Worm (Caenorhabditis elegans) whole organism, late embryonic: ENCODE measurements around the gene K07H8.2.
A peak's percentile ranks its signal among the peaks of the same experiment; 100 is the strongest.

Source experiments
- C08G9.2 ChIP-seq: sonication (generic microtip); optimal IDR thresholded peaks from 2 replicates; lab custom pipeline; 2016; ENCODE audit warnings: mild to moderate bottlenecking, missing genetic modification characterization, moderate library complexity, missing compliant biosample characterization
- F13H6.1 ChIP-seq: sonication (generic microtip); optimal IDR thresholded peaks from 2 replicates; lab custom pipeline; 2016; ENCODE audit warnings: missing genetic modification characterization, missing compliant biosample characterization
- K09A11.1 ChIP-seq: sonication (generic microtip); optimal IDR thresholded peaks from 2 replicates; lab custom pipeline; 2017; ENCODE audit warnings: antibody characterized with exemption, mild to moderate bottlenecking, missing genetic modification characterization, missing compliant biosample characterization; ENCODE audit not compliant: insufficient read depth
- T23F11.4 ChIP-seq: fragments of 200-800 bp; sonication (Bioruptor generic); optimal IDR thresholded peaks from 2 replicates; lab custom pipeline; 2018; ENCODE audit warnings: mild to moderate bottlenecking, missing genetic modification characterization, missing compliant biosample characterization
- Y22D7AL.16 ChIP-seq: sonication (generic microtip); optimal IDR thresholded peaks from 2 replicates; lab custom pipeline; 2016; ENCODE audit warnings: missing genetic modification characterization, missing compliant biosample characterization
- ahr-1 ChIP-seq: sonication (generic microtip); optimal IDR thresholded peaks from 2 replicates; lab custom pipeline; 2016; ENCODE audit warnings: missing genetic modification characterization, missing compliant biosample characterization
- ceh-18 ChIP-seq: sonication (generic microtip); optimal IDR thresholded peaks from 2 replicates; lab custom pipeline; 2016; ENCODE audit warnings: missing genetic modification characterization, missing compliant biosample characterization
- ceh-19 ChIP-seq: fragments of 200-800 bp; sonication (Bioruptor generic); optimal IDR thresholded peaks from 2 replicates; lab custom pipeline; 2018; ENCODE audit warnings: mild to moderate bottlenecking, missing genetic modification characterization, missing compliant biosample characterization
- ceh-2 ChIP-seq: sonication (generic microtip); optimal IDR thresholded peaks from 2 replicates; lab custom pipeline; 2016; ENCODE audit warnings: missing genotype, missing genetic modification characterization, missing compliant biosample characterization
- ceh-22 ChIP-seq: sonication (generic microtip); optimal IDR thresholded peaks from 2 replicates; lab custom pipeline; 2017; ENCODE audit warnings: missing biosample characterization, missing genetic modification characterization
- ceh-24 ChIP-seq: sonication (generic microtip); optimal IDR thresholded peaks from 2 replicates; lab custom pipeline; 2016; ENCODE audit warnings: mild to moderate bottlenecking, missing genetic modification characterization, missing compliant biosample characterization
- ceh-30 ChIP-seq: fragments of 150-350 bp; optimal IDR thresholded peaks from 2 replicates; lab custom pipeline; 2014; ENCODE audit warnings: missing biosample characterization, missing genetic modification characterization
- elt-2 ChIP-seq: sonication (generic microtip); optimal IDR thresholded peaks from 2 replicates; lab custom pipeline; 2016; ENCODE audit warnings: missing genetic modification reagents, missing genetic modification characterization, missing compliant biosample characterization
- elt-4 ChIP-seq: sonication (generic microtip); optimal IDR thresholded peaks from 2 replicates; lab custom pipeline; 2016; ENCODE audit warnings: missing genetic modification characterization, missing compliant biosample characterization
- ets-4 ChIP-seq: sonication (generic microtip); optimal IDR thresholded peaks from 2 replicates; lab custom pipeline; 2016; ENCODE audit warnings: missing genetic modification characterization, missing compliant biosample characterization
- eyg-1 ChIP-seq: sonication (generic microtip); optimal IDR thresholded peaks from 2 replicates; lab custom pipeline; 2016; ENCODE audit warnings: missing genotype, missing genetic modification characterization, missing compliant biosample characterization
- gmeb-2 ChIP-seq: sonication (generic microtip); optimal IDR thresholded peaks from 2 replicates; lab custom pipeline; 2016; ENCODE audit warnings: missing genetic modification characterization, inconsistent platforms, missing compliant biosample characterization
- hlh-30 ChIP-seq: sonication (generic microtip); optimal IDR thresholded peaks from 2 replicates; lab custom pipeline; 2017; ENCODE audit warnings: antibody characterized with exemption, missing genetic modification characterization, missing compliant biosample characterization; ENCODE audit not compliant: insufficient read depth
- hlh-8 ChIP-seq: sonication (generic microtip); optimal IDR thresholded peaks from 2 replicates; lab custom pipeline; 2016; ENCODE audit warnings: missing genotype, missing genetic modification characterization, missing compliant biosample characterization
- nfya-1 ChIP-seq: sonication (generic microtip); optimal IDR thresholded peaks from 2 replicates; lab custom pipeline; 2017; ENCODE audit warnings: missing genetic modification characterization, mild to moderate bottlenecking, missing compliant biosample characterization, antibody characterized with exemption, moderate library complexity
- nhr-11 ChIP-seq: fragments of 150-350 bp; optimal IDR thresholded peaks from 2 replicates; lab custom pipeline; 2014; ENCODE audit warnings: missing biosample characterization, missing genetic modification characterization
- nhr-232 ChIP-seq: sonication (generic microtip); optimal IDR thresholded peaks from 2 replicates; lab custom pipeline; 2016; ENCODE audit warnings: missing genetic modification characterization, missing compliant biosample characterization
- pat-9 ChIP-seq: fragments of 200-800 bp; sonication (Bioruptor generic); optimal IDR thresholded peaks from 2 replicates; lab custom pipeline; 2018; ENCODE audit warnings: mild to moderate bottlenecking, missing genetic modification characterization, moderate library complexity, missing compliant biosample characterization
- pqm-1 ChIP-seq: sonication (generic microtip); optimal IDR thresholded peaks from 2 replicates; lab custom pipeline; 2016; ENCODE audit warnings: missing genetic modification characterization, missing compliant biosample characterization
- rnt-1 ChIP-seq: sonication (generic microtip); optimal IDR thresholded peaks from 2 replicates; lab custom pipeline; 2016; ENCODE audit warnings: missing genetic modification characterization, missing compliant biosample characterization
- sdc-2 ChIP-seq: sonication (generic microtip); optimal IDR thresholded peaks from 2 replicates; lab custom pipeline; 2016; ENCODE audit warnings: missing genotype, missing genetic modification characterization, missing compliant biosample characterization
- sox-2 ChIP-seq: fragments of 200-800 bp; sonication (Bioruptor generic); IDR thresholded peaks from 2 replicates; pipeline ENCODE4 v1.3.6; 2022; ENCODE audit warnings: missing genetic modification reagents, missing genetic modification characterization, missing compliant biosample characterization
- sox-4 ChIP-seq: sonication (generic microtip); optimal IDR thresholded peaks from 2 replicates; lab custom pipeline; 2017; ENCODE audit warnings: mild to moderate bottlenecking, missing genetic modification characterization, inconsistent platforms, missing compliant biosample characterization
- syd-9 ChIP-seq: sonication (generic microtip); optimal IDR thresholded peaks from 2 replicates; lab custom pipeline; 2016; ENCODE audit warnings: mild to moderate bottlenecking, missing genetic modification characterization, moderate library complexity, missing compliant biosample characterization
- tbx-2 ChIP-seq: sonication (generic microtip); optimal IDR thresholded peaks from 2 replicates; lab custom pipeline; 2016; ENCODE audit warnings: missing genetic modification characterization, missing compliant biosample characterization
- tbx-7 ChIP-seq: sonication (generic microtip); optimal IDR thresholded peaks from 2 replicates; lab custom pipeline; 2016; ENCODE audit warnings: missing genotype, missing genetic modification characterization, missing compliant biosample characterization
- unc-42 ChIP-seq: sonication (generic microtip); optimal IDR thresholded peaks from 2 replicates; lab custom pipeline; 2016; ENCODE audit warnings: missing genotype, missing genetic modification characterization, missing compliant biosample characterization
- unc-86 ChIP-seq: sonication (generic microtip); optimal IDR thresholded peaks from 2 replicates; lab custom pipeline; 2016; ENCODE audit warnings: missing genetic modification characterization, missing compliant biosample characterization
- ztf-16 ChIP-seq: sonication (generic microtip); optimal IDR thresholded peaks from 2 replicates; lab custom pipeline; 2017; ENCODE audit warnings: missing genetic modification characterization, missing compliant biosample characterization

K07H8.2 gene

ce11 chrIV:8252856-8253255, 38.5 kb upstream of the K07H8.2 start (continued):
- no peak for TF ChIP-seq elt-4 (tag; lab: Kevin White, UChicago)
- peak; percentile 95 for TF ChIP-seq pat-9 (tag; lab: Kevin White, UChicago)
- TF ChIP-seq nhr-232: peak; percentile 88
- peak; percentile 90 for TF ChIP-seq ceh-2 (tag; lab: Kevin White, UChicago)
- peak; percentile 78 for TF ChIP-seq nfya-1
- TF ChIP-seq C08G9.2 (tag; lab: Kevin White, UChicago): peak; percentile 82
- peak; percentile 93 for TF ChIP-seq T23F11.4 (GFP tag; lab: Kevin White, UChicago)
- peak; percentile 95 for TF ChIP-seq ceh-19 (GFP tag; lab: Kevin White, UChicago)
- TF ChIP-seq ceh-30 (tag; lab: Kevin White, UChicago): peak; percentile 53
- TF ChIP-seq ceh-22 (tag; lab: Kevin White, UChicago): peak; percentile 33
- TF ChIP-seq K09A11.1 (tag; lab: Kevin White, UChicago): peak; percentile 90
- peak; percentile 97 for TF ChIP-seq sox-4 (tag; lab: Kevin White, UChicago)
- peak; percentile 43 for TF ChIP-seq unc-42 (tag; lab: Kevin White, UChicago)
- TF ChIP-seq tbx-7 (tag; lab: Kevin White, UChicago): peak; percentile 60
- peak; percentile 93 for TF ChIP-seq tbx-2 (tag; lab: Kevin White, UChicago)
- peak; percentile 90 for TF ChIP-seq eyg-1 (tag; lab: Kevin White, UChicago)

ce11 chrIV:8254193-8254592, 37.1 kb upstream of the K07H8.2 start:
- TF ChIP-seq gmeb-2 (no peak), pqm-1 (no peak), sdc-2 (tag; lab: Kevin White, UChicago) (no peak), nhr-232 (no peak), hlh-8 (tag; lab: Kevin White, UChicago) (no peak), T23F11.4 (GFP tag; lab: Kevin White, UChicago) (no peak), ceh-18 (tag; lab: Kevin White, UChicago) (no peak), unc-86 (tag; lab: Kevin White, UChicago) (no peak), unc-42 (tag; lab: Kevin White, UChicago) (no peak), hlh-30 (no peak), ahr-1 (tag; lab: Kevin White, UChicago) (no peak), ceh-30 (tag; lab: Kevin White, UChicago) (no peak), rnt-1 (no peak), sox-4 (tag; lab: Kevin White, UChicago) (no peak), ceh-24 (no peak), nhr-11 (tag; lab: Kevin White, UChicago) (no peak)
- TF ChIP-seq, all 69 proteins: peak for 0

ce11 chrIV:8255221-8255620, 36.1 kb upstream of the K07H8.2 start:
- TF ChIP-seq nhr-232: no peak
- no peak for TF ChIP-seq syd-9 (tag; lab: Kevin White, UChicago)
- TF ChIP-seq F13H6.1 (tag; lab: Kevin White, UChicago): no peak
- no peak for TF ChIP-seq nhr-11 (tag; lab: Kevin White, UChicago)
- no peak for TF ChIP-seq ztf-16
- TF ChIP-seq hlh-8 (tag; lab: Kevin White, UChicago): no peak
- no peak for TF ChIP-seq T23F11.4 (GFP tag; lab: Kevin White, UChicago)
- TF ChIP-seq unc-42 (tag; lab: Kevin White, UChicago): no peak
- TF ChIP-seq sox-2 (GFP tag; lab: Robert Waterston, UW): no peak

ce11 chrIV:8259904-8260303, 31.4 kb upstream of the K07H8.2 start, which contains the start of gene K07H8.7:
K07H8.7 (minus strand) TSS chrIV:8260004.
- TF ChIP-seq Y22D7AL.16 (tag; lab: Kevin White, UChicago): no peak
- TF ChIP-seq ets-4 (tag; lab: Kevin White, UChicago): no peak
- TF ChIP-seq elt-2 (tag; lab: Kevin White, UChicago): no peak
- no peak for TF ChIP-seq ceh-22 (tag; lab: Kevin White, UChicago)
